Fruit fly (Drosophila melanogaster) whole organism, embryonic: ENCODE measurements around the gene CG2652.
A peak's percentile ranks its signal among the peaks of the same experiment; 100 is the strongest.

ENCODE experiments used
- Awh ChIP-seq: fragments of 200-800 bp; sonication (Bioruptor generic); IDR thresholded peaks from 2 replicates; pipeline ENCODE4, ENCODE4 v1.3.6; 2022; ENCODE audit warnings: missing biosample characterization, missing genetic modification characterization
- Blimp-1 ChIP-seq: fragments of 200-800 bp; sonication (Bioruptor generic); optimal IDR thresholded peaks from 3 replicates; lab custom pipeline; 2018; ENCODE audit warnings: missing biosample characterization, missing genetic modification characterization, mild to moderate bottlenecking, moderate library complexity, missing genetic modification reagents
- CG10654 ChIP-seq: fragments of 200-800 bp; sonication (Bioruptor generic); optimal IDR thresholded peaks from 2 replicates; lab custom pipeline; 2016; ENCODE audit warnings: missing biosample characterization, missing genetic modification characterization
- CG11093 ChIP-seq: fragments of 200-800 bp; sonication (Bioruptor generic); IDR thresholded peaks from 3 replicates; pipeline ENCODE4 v1.3.6; 2022; ENCODE audit warnings: missing biosample characterization, missing genetic modification characterization
- CG11560 ChIP-seq: fragments of 200-800 bp; sonication (Bioruptor generic); IDR thresholded peaks from 3 replicates; pipeline ENCODE4 v1.3.6; 2022; ENCODE audit warnings: missing biosample characterization, missing genetic modification characterization
- CG1233 ChIP-seq: fragments of 200-800 bp; sonication (Bioruptor generic); optimal IDR thresholded peaks from 4 replicates; lab custom pipeline; 2018; ENCODE audit warnings: missing biosample characterization, mild to moderate bottlenecking, missing genetic modification characterization
- CG12659 ChIP-seq: fragments of 200-800 bp; sonication (Bioruptor generic); optimal IDR thresholded peaks from 3 replicates; lab custom pipeline; 2017; ENCODE audit warnings: mild to moderate bottlenecking, missing biosample characterization, missing genetic modification reagents, missing genetic modification characterization
- CG15011 ChIP-seq: fragments of 200-800 bp; sonication (Bioruptor generic); optimal IDR thresholded peaks from 3 replicates; lab custom pipeline; 2018; ENCODE audit warnings: missing biosample characterization, mild to moderate bottlenecking, missing genetic modification characterization
- CG17612 ChIP-seq: fragments of 200-800 bp; sonication (Bioruptor generic); IDR thresholded peaks from 2 replicates; pipeline ENCODE4 v1.3.6; 2022; ENCODE audit warnings: missing biosample characterization, missing genetic modification characterization
- CG17829 ChIP-seq: fragments of 200-800 bp; optimal IDR thresholded peaks from 2 replicates; lab custom pipeline; 2019; ENCODE audit warnings: missing biosample characterization, mild to moderate bottlenecking, missing genetic modification characterization, moderate library complexity
- CG2129 ChIP-seq: fragments of 200-800 bp; sonication (Bioruptor generic); IDR thresholded peaks from 2 replicates; pipeline ENCODE4 v1.3.6; 2022; ENCODE audit warnings: missing biosample characterization, missing genetic modification characterization; ENCODE audit not compliant: partially characterized antibody
- CG31441 ChIP-seq: fragments of 200-800 bp; sonication (Bioruptor generic); IDR thresholded peaks from 2 replicates; pipeline ENCODE4 v1.3.6; 2022; ENCODE audit warnings: missing biosample characterization, missing genetic modification characterization
- CG33557 ChIP-seq: fragments of 200-800 bp; sonication (Bioruptor generic); optimal IDR thresholded peaks from 2 replicates; lab custom pipeline; 2019; ENCODE audit warnings: missing biosample characterization, mild to moderate bottlenecking, missing genetic modification characterization, moderate library complexity
- CG4328 ChIP-seq: fragments of 200-800 bp; sonication (Bioruptor generic); optimal IDR thresholded peaks from 3 replicates; lab custom pipeline; 2017; ENCODE audit warnings: missing biosample characterization, missing genetic modification reagents, missing genetic modification characterization
- CG4360 ChIP-seq: fragments of 200-800 bp; sonication (Bioruptor generic); IDR thresholded peaks from 2 replicates; pipeline ENCODE4 v1.3.6; 2022; ENCODE audit warnings: missing biosample characterization, missing genetic modification characterization
- CG4404 ChIP-seq: fragments of 200-800 bp; sonication (Bioruptor generic); IDR thresholded peaks from 2 replicates; pipeline ENCODE4 v1.3.6; 2022; ENCODE audit warnings: missing biosample characterization, missing genetic modification characterization
- CG5245 ChIP-seq: fragments of 200-800 bp; sonication (Bioruptor generic); optimal IDR thresholded peaks from 3 replicates; lab custom pipeline; 2016; ENCODE audit warnings: missing biosample characterization, missing genetic modification characterization
- CG5953 ChIP-seq: fragments of 200-800 bp; sonication (Bioruptor generic); IDR thresholded peaks from 2 replicates; pipeline ENCODE4 v1.3.6; 2022; ENCODE audit warnings: missing biosample characterization, missing genetic modification characterization
- CG6175 ChIP-seq: fragments of 200-800 bp; sonication (Bioruptor generic); IDR thresholded peaks from 3 replicates; pipeline ENCODE4 v1.3.6; 2022; ENCODE audit warnings: missing biosample characterization, missing genetic modification characterization
- CG9817 ChIP-seq: fragments of 200-800 bp; sonication (Bioruptor generic); optimal IDR thresholded peaks from 2 replicates; lab custom pipeline; 2018; ENCODE audit warnings: missing biosample characterization, mild to moderate bottlenecking, missing genetic modification characterization, moderate library complexity
- ERR ChIP-seq: fragments of 200-800 bp; sonication (Bioruptor generic); optimal IDR thresholded peaks from 2 replicates; lab custom pipeline; 2016; ENCODE audit warnings: missing biosample characterization, missing genetic modification characterization
- Gug ChIP-seq: fragments of 200-800 bp; sonication (Bioruptor generic); IDR thresholded peaks from 4 replicates; pipeline ENCODE4 v1.3.6; 2022; ENCODE audit warnings: missing biosample characterization, missing genetic modification characterization
- H15 ChIP-seq: fragments of 200-800 bp; sonication (Bioruptor generic); IDR thresholded peaks from 3 replicates; pipeline ENCODE4 v1.3.6; 2022; ENCODE audit warnings: missing biosample characterization, missing genetic modification characterization
- Hr78 ChIP-seq, 2 experiments: fragments of 200-800 bp in 1 of 2; fragments of >200 bp in 1 of 2; sonication (Bioruptor generic) in 1 of 2; optimal IDR thresholded peaks; 2 replicates each; lab custom pipeline; 2017 to 2019; ENCODE audit warnings: missing biosample characterization in 2 of 2, missing genetic modification characterization in 2 of 2, mild to moderate bottlenecking in 1 of 2, moderate library complexity in 1 of 2
- Kr ChIP-seq: fragments of 200-800 bp; sonication (Bioruptor generic); optimal IDR thresholded peaks from 2 replicates; lab custom pipeline; 2017; ENCODE audit warnings: missing biosample characterization, mild to moderate bottlenecking, missing genetic modification characterization
- Med ChIP-seq: fragments of 200-800 bp; sonication (Bioruptor generic); peaks from one replicate; lab custom pipeline; 2016; ENCODE audit warnings: missing biosample characterization, missing genetic modification characterization, mild to moderate bottlenecking, inconsistent platforms, moderate library complexity
- NC2α ChIP-seq: fragments of 200-800 bp; sonication (Bioruptor generic); optimal IDR thresholded peaks from 2 replicates; lab custom pipeline; 2016; ENCODE audit warnings: missing biosample characterization, missing genetic modification characterization
- ci ChIP-seq: fragments of 200-800 bp; sonication (Bioruptor generic); IDR thresholded peaks from 3 replicates; pipeline ENCODE4 v1.3.6; 2022; ENCODE audit warnings: missing biosample characterization, missing genetic modification characterization
- croc ChIP-seq: fragments of 200-800 bp; sonication (Bioruptor generic); conservative IDR thresholded peaks from 3 replicates; pipeline ENCODE4 v1.3.6; 2022; ENCODE audit warnings: missing biosample characterization, missing genetic modification characterization
- dmrt11E ChIP-seq: fragments of 200-800 bp; sonication (Bioruptor generic); optimal IDR thresholded peaks from 3 replicates; lab custom pipeline; 2018; ENCODE audit warnings: missing biosample characterization, mild to moderate bottlenecking, missing genetic modification characterization, moderate library complexity
- ewg ChIP-seq: fragments of 200-800 bp; sonication (Bioruptor generic); optimal IDR thresholded peaks from 3 replicates; lab custom pipeline; 2017; ENCODE audit warnings: mild to moderate bottlenecking, missing biosample characterization, missing genetic modification reagents, missing genetic modification characterization
- gcm2 ChIP-seq: fragments of 200-800 bp; sonication (Bioruptor generic); optimal IDR thresholded peaks from 2 replicates; lab custom pipeline; 2016; ENCODE audit warnings: missing biosample characterization, missing genetic modification characterization
- grau ChIP-seq: fragments of 200-800 bp; optimal IDR thresholded peaks from 3 replicates; lab custom pipeline; 2019; ENCODE audit warnings: missing biosample characterization, mild to moderate bottlenecking, missing genetic modification characterization, moderate library complexity
- ham ChIP-seq: fragments of 200-800 bp; sonication (Bioruptor generic); IDR thresholded peaks from 2 replicates; pipeline ENCODE4 v1.3.6; 2022; ENCODE audit warnings: missing biosample characterization, missing genetic modification characterization
- hkb ChIP-seq, 2 experiments: fragments of 200-800 bp in 1 of 2; fragments of >200 bp in 1 of 2; sonication (Bioruptor generic) in 1 of 2; IDR thresholded peaks in 1 of 2; optimal IDR thresholded peaks in 1 of 2; 2 replicates each; pipeline versions ENCODE4 v1.3.6 to Lab custom; 2017 to 2022; ENCODE audit warnings: missing biosample characterization in 1 of 2, missing genetic modification characterization in 1 of 2
- jigr1 ChIP-seq: fragments of 200-800 bp; sonication (Bioruptor generic); IDR thresholded peaks from 3 replicates; pipeline ENCODE4 v1.3.6; 2022; ENCODE audit warnings: missing biosample characterization, missing genetic modification characterization
- nmo ChIP-seq: fragments of 200-800 bp; sonication (Bioruptor generic); optimal IDR thresholded peaks from 2 replicates; lab custom pipeline; 2018; ENCODE audit warnings: missing biosample characterization, mild to moderate bottlenecking, missing genetic modification characterization, moderate library complexity
- org-1 ChIP-seq: fragments of 200-800 bp; sonication (Bioruptor generic); optimal IDR thresholded peaks from 2 replicates; lab custom pipeline; 2017; ENCODE audit warnings: missing biosample characterization, missing genetic modification characterization
- peb ChIP-seq: fragments of 200-800 bp; sonication (Bioruptor generic); IDR thresholded peaks from 2 replicates; pipeline ENCODE4 v1.3.6; 2022; ENCODE audit warnings: missing biosample characterization, missing genetic modification characterization
- pnt ChIP-seq: fragments of 200-800 bp; sonication (Bioruptor generic); optimal IDR thresholded peaks from 3 replicates; lab custom pipeline; 2016; ENCODE audit warnings: missing biosample characterization, missing genetic modification characterization
- repo ChIP-seq: fragments of 200-800 bp; sonication (Bioruptor generic); optimal IDR thresholded peaks from 2 replicates; lab custom pipeline; 2016; ENCODE audit warnings: missing biosample characterization, missing genetic modification characterization
- rib ChIP-seq: fragments of 200-800 bp; sonication (Bioruptor generic); IDR thresholded peaks from 2 replicates; pipeline ENCODE4 v1.3.6; 2022; ENCODE audit warnings: missing biosample characterization, missing genetic modification characterization
- scrt ChIP-seq: fragments of 200-800 bp; sonication (Bioruptor generic); optimal IDR thresholded peaks from 2 replicates; lab custom pipeline; 2018; ENCODE audit warnings: missing biosample characterization, mild to moderate bottlenecking, missing genetic modification characterization, moderate library complexity
- sim ChIP-seq: fragments of 200-800 bp; sonication (Bioruptor generic); IDR thresholded peaks from 2 replicates; pipeline ENCODE4 v1.3.6; 2022; ENCODE audit warnings: missing biosample characterization, missing genetic modification characterization
- trh ChIP-seq: fragments of 200-800 bp; sonication (Bioruptor generic); optimal IDR thresholded peaks from 2 replicates; lab custom pipeline; 2016; ENCODE audit warnings: missing biosample characterization, missing genetic modification characterization
- wek ChIP-seq: fragments of 200-800 bp; sonication (Bioruptor generic); optimal IDR thresholded peaks from 3 replicates; lab custom pipeline; 2018; ENCODE audit warnings: missing biosample characterization, mild to moderate bottlenecking, missing genetic modification characterization, moderate library complexity
- zen ChIP-seq: fragments of 200-800 bp; sonication (Bioruptor generic); optimal IDR thresholded peaks from 3 replicates; lab custom pipeline; 2018; ENCODE audit warnings: missing biosample characterization, mild to moderate bottlenecking, missing genetic modification characterization, moderate library complexity
- zen2 ChIP-seq: fragments of 200-800 bp; sonication (Bioruptor generic); IDR thresholded peaks from 3 replicates; pipeline ENCODE4 v1.3.6; 2022; ENCODE audit warnings: missing biosample characterization, missing genetic modification characterization; ENCODE audit not compliant: partially characterized antibody
- zf30C ChIP-seq: fragments of 200-800 bp; sonication (Bioruptor generic); optimal IDR thresholded peaks from 3 replicates; lab custom pipeline; 2018; ENCODE audit warnings: missing biosample characterization, mild to moderate bottlenecking, missing genetic modification characterization
- zfh2 ChIP-seq: fragments of 200-800 bp; sonication (Bioruptor generic); optimal IDR thresholded peaks from 2 replicates; lab custom pipeline; 2016; ENCODE audit warnings: missing biosample characterization, missing genetic modification characterization

CG2652 gene

dm6 chrX:2647472-2647883 is 35.3 kb downstream of the CG2652 start (continued):
- peak; percentile 6 for TF ChIP-seq CG15011 (GFP tag; lab: Kevin White, UChicago)
- TF ChIP-seq CG33557 (GFP tag; lab: Kevin White, UChicago), result no peak
- TF ChIP-seq CG4360 (GFP tag; lab: Robert Waterston, UW), result 0 out of 2 replicates have a peak, but pooled peaks have one; percentile 23
- TF ChIP-seq zen (tag; lab: Kevin White, UChicago), result no peak
- TF ChIP-seq ewg (GFP tag; lab: Kevin White, UChicago), result peak; percentile 26
- no peak for TF ChIP-seq Gug (GFP tag; lab: Robert Waterston, UW)
- peak; percentile 54 for TF ChIP-seq org-1 (GFP tag; lab: Kevin White, UChicago)
- no peak for TF ChIP-seq NC2α (GFP tag; lab: Kevin White, UChicago)
- peak; percentile 59 for TF ChIP-seq CG17829 (tag; lab: Kevin White, UChicago)
- TF ChIP-seq CG5245 (GFP tag; lab: Kevin White, UChicago), result no peak
- TF ChIP-seq croc (GFP tag; lab: Robert Waterston, UW), result peak; percentile 34; the same call in 1 of the 3 replicates
- TF ChIP-seq CG6175 (GFP tag; lab: Robert Waterston, UW), result 0 out of 3 replicates have a peak, but pooled peaks have one; percentile 25
- peak; percentile 37 for TF ChIP-seq pnt
- TF ChIP-seq CG10654 (GFP tag; lab: Kevin White, UChicago), result peak; percentile 58
- peak; percentile 7 for TF ChIP-seq wek
- no peak for TF ChIP-seq gcm2
- peak; percentile 11 for TF ChIP-seq trh (GFP tag; lab: Kevin White, UChicago)
- no peak for TF ChIP-seq CG2129 (GFP tag; lab: Robert Waterston, UW)
- peak; percentile 76 for TF ChIP-seq zf30C (GFP tag; lab: Kevin White, UChicago)
- peak; percentile 76 for TF ChIP-seq grau (tag; lab: Kevin White, UChicago)
- no peak for TF ChIP-seq hkb (optimal IDR thresholded peaks at IDR 0.05; lab: Kevin White, UChicago)
- TF ChIP-seq hkb (GFP tag; IDR thresholded peaks at IDR 0.05; lab: Robert Waterston, UW), result peak; percentile 75
- no peak for TF ChIP-seq Awh (GFP tag; lab: Robert Waterston, UW)
- peak; percentile 24; the same call in 1 of the 2 replicates for TF ChIP-seq peb (GFP tag; lab: Robert Waterston, UW)
- TF ChIP-seq CG17612 (GFP tag; lab: Robert Waterston, UW), result no peak
- peak; percentile 60; the same call in 2 of the 3 replicates for TF ChIP-seq H15 (GFP tag; lab: Robert Waterston, UW)
- TF ChIP-seq jigr1 (GFP tag; lab: Robert Waterston, UW), result peak; percentile 29; the same call in 1 of the 3 replicates
- TF ChIP-seq sim (GFP tag; lab: Robert Waterston, UW), result 0 out of 2 replicates have a peak, but pooled peaks have one; percentile 30
- peak; percentile 57 for TF ChIP-seq ci
- no peak for TF ChIP-seq Hr78 (GFP tag; optimal IDR thresholded peaks at IDR 0.05; lab: Kevin White, UChicago)
- TF ChIP-seq ham (GFP tag; lab: Robert Waterston, UW), result no peak
- TF ChIP-seq ERR (GFP tag; lab: Kevin White, UChicago), result no peak
- TF ChIP-seq Blimp-1 (GFP tag; lab: Kevin White, UChicago), result peak; percentile 63
- 0 out of 3 replicates have a peak, but pooled peaks have one; percentile 16 for TF ChIP-seq CG11093 (GFP tag; lab: Robert Waterston, UW)
- TF ChIP-seq CG4328 (GFP tag; lab: Kevin White, UChicago), result peak; percentile 61
- TF ChIP-seq zfh2 (GFP tag; lab: Kevin White, UChicago), result peak; percentile 61
- no peak for TF ChIP-seq CG5953 (GFP tag; lab: Robert Waterston, UW)
- peak; percentile 34 for TF ChIP-seq CG1233 (GFP tag; lab: Kevin White, UChicago)
- TF ChIP-seq CG31441 (GFP tag; lab: Robert Waterston, UW), result peak; percentile 64
- TF ChIP-seq Med (GFP tag; lab: Kevin White, UChicago), result peak; percentile 96
- peak; percentile 34 for TF ChIP-seq scrt (GFP tag; lab: Kevin White, UChicago)
- TF ChIP-seq rib (GFP tag; lab: Robert Waterston, UW), result no peak
- no peak for TF ChIP-seq Kr
- TF ChIP-seq CG9817 (tag; lab: Kevin White, UChicago), result peak; percentile 68
- TF ChIP-seq dmrt11E (tag; lab: Kevin White, UChicago), result peak; percentile 11
- TF ChIP-seq CG11560 (tag; lab: Robert Waterston, UW), result no peak
- TF ChIP-seq nmo (GFP tag; lab: Kevin White, UChicago), result peak; percentile 63
- TF ChIP-seq repo (GFP tag; lab: Kevin White, UChicago), result peak; percentile 48
- TF ChIP-seq zen2 (GFP tag; lab: Robert Waterston, UW), result no peak
- TF ChIP-seq CG4404 (GFP tag; lab: Robert Waterston, UW), result no peak; the same call in 1 of the 2 replicates
- peak; percentile 43 for TF ChIP-seq CG12659
